Fruit fly (Drosophila melanogaster) whole organism, embryonic: ENCODE results near the gene CG34348.

Experiments
- Abd-B ChIP-seq: fragments of 200-800 bp; sonication (Bioruptor generic); optimal IDR thresholded peaks from 2 replicates; lab custom pipeline; 2018; ENCODE audit warnings: missing biosample characterization, mild to moderate bottlenecking, missing genetic modification characterization, moderate library complexity
- Ada2b ChIP-seq: fragments of 200-800 bp; sonication (Bioruptor generic); IDR thresholded peaks from 2 replicates; pipeline ENCODE4 v1.3.6; 2022; ENCODE audit warnings: missing biosample characterization, missing genetic modification characterization
- Aef1 ChIP-seq: fragments of 200-800 bp; sonication (Bioruptor generic); IDR thresholded peaks from 3 replicates; pipeline ENCODE4 v1.3.6; 2022; ENCODE audit warnings: missing biosample characterization, missing genetic modification characterization
- CG14050 ChIP-seq: fragments of 200-800 bp; sonication (Bioruptor generic); IDR thresholded peaks from 3 replicates; pipeline ENCODE4 v1.3.6; 2022; ENCODE audit warnings: missing biosample characterization, missing genetic modification characterization
- CG14441 ChIP-seq: fragments of 200-800 bp; sonication (Bioruptor generic); IDR thresholded peaks from 2 replicates; pipeline ENCODE4 v1.3.6; 2022; ENCODE audit warnings: missing biosample characterization, missing genetic modification characterization
- CG14667 ChIP-seq: fragments of 200-800 bp; sonication (Bioruptor generic); IDR thresholded peaks from 2 replicates; pipeline ENCODE4 v1.3.6; 2022; ENCODE audit warnings: missing biosample characterization, missing genetic modification characterization
- CG16815 ChIP-seq: fragments of 200-800 bp; sonication (Bioruptor generic); optimal IDR thresholded peaks from 3 replicates; lab custom pipeline; 2017; ENCODE audit warnings: missing biosample characterization, mild to moderate bottlenecking, missing genetic modification characterization
- CG17802 ChIP-seq: fragments of 200-800 bp; sonication (Bioruptor generic); optimal IDR thresholded peaks from 2 replicates; lab custom pipeline; 2018; ENCODE audit warnings: missing biosample characterization, mild to moderate bottlenecking, missing genetic modification characterization, moderate library complexity
- CG31224 ChIP-seq: fragments of 200-800 bp; sonication (Bioruptor generic); IDR thresholded peaks from 2 replicates; pipeline ENCODE4 v1.3.6; 2022; ENCODE audit warnings: missing biosample characterization, missing genetic modification characterization
- CG31441 ChIP-seq: fragments of 200-800 bp; sonication (Bioruptor generic); IDR thresholded peaks from 2 replicates; pipeline ENCODE4 v1.3.6; 2022; ENCODE audit warnings: missing biosample characterization, missing genetic modification characterization
- CG32532 ChIP-seq: fragments of 200-800 bp; sonication (Bioruptor generic); IDR thresholded peaks from 2 replicates; pipeline ENCODE4 v1.3.6; 2022; ENCODE audit warnings: missing biosample characterization, missing genetic modification characterization
- CG32772 ChIP-seq: fragments of 200-800 bp; sonication (Bioruptor generic); IDR thresholded peaks from 2 replicates; pipeline ENCODE4 v1.3.6; 2022; ENCODE audit warnings: missing biosample characterization, missing genetic modification characterization
- CG3407 ChIP-seq: fragments of 200-800 bp; sonication (Bioruptor generic); optimal IDR thresholded peaks from 2 replicates; lab custom pipeline; 2018; ENCODE audit warnings: missing biosample characterization, mild to moderate bottlenecking, missing genetic modification characterization
- CG34422 ChIP-seq: fragments of 200-800 bp; sonication (Bioruptor generic); IDR thresholded peaks from 3 replicates; pipeline ENCODE4 v1.3.6; 2022; ENCODE audit warnings: missing biosample characterization, missing genetic modification characterization
- CG5245 ChIP-seq: fragments of 200-800 bp; sonication (Bioruptor generic); optimal IDR thresholded peaks from 3 replicates; lab custom pipeline; 2016; ENCODE audit warnings: missing biosample characterization, missing genetic modification characterization
- CG6175 ChIP-seq: fragments of 200-800 bp; sonication (Bioruptor generic); IDR thresholded peaks from 3 replicates; pipeline ENCODE4 v1.3.6; 2022; ENCODE audit warnings: missing biosample characterization, missing genetic modification characterization
- CG6689 ChIP-seq: fragments of 200-800 bp; sonication (Bioruptor generic); IDR thresholded peaks from 2 replicates; pipeline ENCODE4 v1.3.6; 2022; ENCODE audit warnings: missing biosample characterization, missing genetic modification characterization
- CG7987 ChIP-seq: fragments of 200-800 bp; sonication (Bioruptor generic); optimal IDR thresholded peaks from 2 replicates; lab custom pipeline; 2018; ENCODE audit warnings: missing biosample characterization, mild to moderate bottlenecking, missing genetic modification characterization, moderate library complexity
- CG8281 ChIP-seq: fragments of 200-800 bp; sonication (Bioruptor generic); optimal IDR thresholded peaks from 2 replicates; lab custom pipeline; 2018; ENCODE audit warnings: missing biosample characterization, mild to moderate bottlenecking, missing genetic modification characterization, moderate library complexity
- CG9215 ChIP-seq: fragments of 200-800 bp; sonication (Bioruptor generic); IDR thresholded peaks from 2 replicates; pipeline ENCODE4 v1.3.6; 2022; ENCODE audit warnings: missing biosample characterization, missing genetic modification characterization
- CG9727 ChIP-seq: fragments of 200-800 bp; sonication (Bioruptor generic); optimal IDR thresholded peaks from 3 replicates; lab custom pipeline; 2017; ENCODE audit warnings: missing biosample characterization, mild to moderate bottlenecking, missing genetic modification characterization
- D19A ChIP-seq: fragments of 200-800 bp; optimal IDR thresholded peaks from 3 replicates; lab custom pipeline; 2019; ENCODE audit warnings: missing biosample characterization, mild to moderate bottlenecking, missing genetic modification characterization, moderate library complexity
- Elba2 ChIP-seq: fragments of 200-800 bp; sonication (Bioruptor generic); optimal IDR thresholded peaks from 3 replicates; lab custom pipeline; 2016; ENCODE audit warnings: missing biosample characterization, missing genetic modification characterization
- Gsc ChIP-seq: fragments of 200-800 bp; sonication (Bioruptor generic); IDR thresholded peaks from 2 replicates; pipeline ENCODE4 v1.3.6; 2022; ENCODE audit warnings: missing biosample characterization, missing genetic modification characterization
- Jarid2 ChIP-seq: fragments of 200-800 bp; sonication (Bioruptor generic); optimal IDR thresholded peaks from 3 replicates; lab custom pipeline; 2017; ENCODE audit warnings: mild to moderate bottlenecking, missing biosample characterization, missing genetic modification reagents, missing genetic modification characterization
- MTF-1 ChIP-seq: fragments of 200-800 bp; sonication (Bioruptor generic); optimal IDR thresholded peaks from 2 replicates; lab custom pipeline; 2018; ENCODE audit warnings: missing biosample characterization, mild to moderate bottlenecking, missing genetic modification characterization, borderline replicate concordance
- Med ChIP-seq: fragments of 200-800 bp; sonication (Bioruptor generic); peaks from one replicate; lab custom pipeline; 2016; ENCODE audit warnings: missing biosample characterization, missing genetic modification characterization, mild to moderate bottlenecking, inconsistent platforms, moderate library complexity
- Poxn ChIP-seq: fragments of 200-800 bp; sonication (Bioruptor generic); IDR thresholded peaks from 2 replicates; pipeline ENCODE4 v1.3.6; 2022; ENCODE audit warnings: missing biosample characterization, missing genetic modification characterization
- Six4 ChIP-seq: fragments of 200-800 bp; sonication (Bioruptor generic); optimal IDR thresholded peaks from 2 replicates; lab custom pipeline; 2016; ENCODE audit warnings: missing biosample characterization, missing genetic modification characterization
- Taf1 ChIP-seq: fragments of 200-800 bp; sonication (Bioruptor generic); IDR thresholded peaks from 2 replicates; pipeline ENCODE4 v1.3.6; 2022; ENCODE audit warnings: missing biosample characterization, missing genetic modification characterization
- al ChIP-seq: fragments of 200-800 bp; sonication (Bioruptor generic); IDR thresholded peaks from 2 replicates; pipeline ENCODE4 v1.3.6; 2022; ENCODE audit warnings: missing biosample characterization, missing genetic modification characterization
- ap ChIP-seq: fragments of 200-800 bp; sonication (Bioruptor generic); IDR thresholded peaks from 2 replicates; pipeline ENCODE4 v1.3.6; 2022; ENCODE audit warnings: missing biosample characterization, missing genetic modification characterization
- ara ChIP-seq: fragments of 200-800 bp; sonication (Bioruptor generic); IDR thresholded peaks from 2 replicates; pipeline ENCODE4 v1.3.6; 2022; ENCODE audit warnings: missing biosample characterization, missing genetic modification characterization
- az2 ChIP-seq: fragments of 200-800 bp; sonication (Bioruptor generic); optimal IDR thresholded peaks from 3 replicates; lab custom pipeline; 2016; ENCODE audit warnings: missing biosample characterization, missing genetic modification characterization
- bcd ChIP-seq: fragments of 200-800 bp; sonication (Bioruptor generic); optimal IDR thresholded peaks from 2 replicates; lab custom pipeline; 2017; ENCODE audit warnings: missing biosample characterization, mild to moderate bottlenecking, missing genetic modification characterization
- chm ChIP-seq: fragments of 200-800 bp; sonication (Bioruptor generic); IDR thresholded peaks from 2 replicates; pipeline ENCODE4 v1.3.6; 2022; ENCODE audit warnings: missing biosample characterization, missing genetic modification characterization
- dati ChIP-seq: fragments of 200-800 bp; sonication (Bioruptor generic); IDR thresholded peaks from 2 replicates; pipeline ENCODE4 v1.3.6; 2022; ENCODE audit warnings: missing biosample characterization, missing genetic modification characterization
- ems ChIP-seq: fragments of 200-800 bp; sonication (Bioruptor generic); optimal IDR thresholded peaks from 3 replicates; lab custom pipeline; 2016; ENCODE audit warnings: missing biosample characterization, missing genetic modification characterization
- fd102C ChIP-seq: fragments of 200-800 bp; sonication (Bioruptor generic); optimal IDR thresholded peaks from 2 replicates; lab custom pipeline; 2018; ENCODE audit warnings: missing biosample characterization, mild to moderate bottlenecking, missing genetic modification characterization, moderate library complexity
- fd3F ChIP-seq: fragments of 200-800 bp; sonication (Bioruptor generic); optimal IDR thresholded peaks from 2 replicates; lab custom pipeline; 2018; ENCODE audit warnings: missing biosample characterization, mild to moderate bottlenecking, missing genetic modification characterization, moderate library complexity
- hbn ChIP-seq: fragments of 200-800 bp; sonication (Bioruptor generic); IDR thresholded peaks from 2 replicates; pipeline ENCODE4 v1.3.6; 2022; ENCODE audit warnings: missing biosample characterization, missing genetic modification characterization; ENCODE audit not compliant: partially characterized antibody
- jigr1 ChIP-seq: fragments of 200-800 bp; sonication (Bioruptor generic); IDR thresholded peaks from 3 replicates; pipeline ENCODE4 v1.3.6; 2022; ENCODE audit warnings: missing biosample characterization, missing genetic modification characterization
- lola ChIP-seq, 3 experiments: fragments of >200 bp in 2 of 3; fragments of 200-800 bp in 1 of 3; sonication (Bioruptor generic) in 1 of 3; optimal IDR thresholded peaks; 2 replicates each; lab custom pipeline; 2017 to 2019; ENCODE audit warnings: missing biosample characterization in 3 of 3, missing genetic modification characterization in 3 of 3, mild to moderate bottlenecking in 1 of 3, moderate library complexity in 1 of 3
- nom ChIP-seq: fragments of 200-800 bp; sonication (Bioruptor generic); optimal IDR thresholded peaks from 2 replicates; lab custom pipeline; 2017; ENCODE audit warnings: missing biosample characterization, missing genetic modification characterization, mild to moderate bottlenecking, moderate library complexity, missing genetic modification reagents
- prd ChIP-seq, 3 experiments: fragments of >200 bp in 2 of 3; fragments of 200-800 bp in 1 of 3; sonication (Bioruptor generic) in 1 of 3; optimal IDR thresholded peaks in 2 of 3; IDR thresholded peaks in 1 of 3; 2 replicates in 2 of 3; 3 replicates in 1 of 3; pipeline versions ENCODE4 v1.3.6 to Lab custom; 2017 to 2022; ENCODE audit warnings: missing biosample characterization in 1 of 3, missing genetic modification characterization in 1 of 3
- ranshi ChIP-seq: fragments of 200-800 bp; sonication (Bioruptor generic); IDR thresholded peaks from 2 replicates; pipeline ENCODE4 v1.3.6; 2022; ENCODE audit warnings: missing biosample characterization, missing genetic modification characterization
- rib ChIP-seq: fragments of 200-800 bp; sonication (Bioruptor generic); IDR thresholded peaks from 2 replicates; pipeline ENCODE4 v1.3.6; 2022; ENCODE audit warnings: missing biosample characterization, missing genetic modification characterization
- run ChIP-seq: fragments of 200-800 bp; sonication (Bioruptor generic); optimal IDR thresholded peaks from 3 replicates; lab custom pipeline; 2018; ENCODE audit warnings: missing biosample characterization, mild to moderate bottlenecking, missing genetic modification characterization
- ssp ChIP-seq: fragments of 200-800 bp; sonication (Bioruptor generic); IDR thresholded peaks from 2 replicates; pipeline ENCODE4 v1.3.6; 2022; ENCODE audit warnings: missing biosample characterization, missing genetic modification characterization
- trh ChIP-seq: fragments of 200-800 bp; sonication (Bioruptor generic); optimal IDR thresholded peaks from 2 replicates; lab custom pipeline; 2016; ENCODE audit warnings: missing biosample characterization, missing genetic modification characterization

CG34348 gene

dm6 chrX:11370792-11371191 lies 31.1 kb downstream of the CG34348 start (continued):
- peak; percentile 39; the same call in 1 of the 3 replicates for TF ChIP-seq CG14050
- no peak for TF ChIP-seq lola (GFP tag; optimal IDR thresholded peaks at IDR 0.05; lab: Kevin White, UChicago)
- TF ChIP-seq CG6175 (GFP tag; lab: Robert Waterston, UW) = 0 out of 3 replicates have a peak, but pooled peaks have one; percentile 28
- TF ChIP-seq fd3F (GFP tag; lab: Kevin White, UChicago) = no peak
- peak; percentile 9; the same call in 1 of the 2 replicates for TF ChIP-seq ssp (GFP tag; lab: Robert Waterston, UW)
- no peak for TF ChIP-seq Jarid2 (GFP tag; lab: Kevin White, UChicago)
- TF ChIP-seq MTF-1 (GFP tag; lab: Kevin White, UChicago) = no peak
- TF ChIP-seq CG31441 (GFP tag; lab: Robert Waterston, UW) = 0 out of 2 replicates have a peak, but pooled peaks have one; percentile 10
- no peak for TF ChIP-seq dati (GFP tag; lab: Robert Waterston, UW)
- no peak for TF ChIP-seq CG16815 (GFP tag; lab: Kevin White, UChicago)
- TF ChIP-seq CG34422 (GFP tag; lab: Robert Waterston, UW) = peak; percentile 40; the same call in 1 of the 3 replicates
- no peak for TF ChIP-seq run (tag; lab: Kevin White, UChicago)
- TF ChIP-seq CG6689 (GFP tag; lab: Robert Waterston, UW) = peak; percentile 21; the same call in 1 of the 2 replicates
- no peak for TF ChIP-seq Gsc
- peak; percentile 31; the same call in 1 of the 2 replicates for TF ChIP-seq CG31224 (GFP tag; lab: Robert Waterston, UW)
- TF ChIP-seq az2 (GFP tag; lab: Kevin White, UChicago) = no peak
- TF ChIP-seq CG17802 (tag; lab: Kevin White, UChicago) = no peak
- 0 out of 2 replicates have a peak, but pooled peaks have one; percentile 14 for TF ChIP-seq CG9215 (GFP tag; lab: Robert Waterston, UW)
- TF ChIP-seq fd102C = no peak
- TF ChIP-seq CG9727 (GFP tag; lab: Kevin White, UChicago) = peak; percentile 38
- TF ChIP-seq CG32772 = peak; percentile 30; the same call in 1 of the 2 replicates
- TF ChIP-seq Aef1 (GFP tag; lab: Robert Waterston, UW) = no peak
- TF ChIP-seq D19A = no peak
- peak; percentile 40; the same call in 1 of the 2 replicates for TF ChIP-seq al (GFP tag; lab: Robert Waterston, UW)
- TF ChIP-seq Poxn (GFP tag; lab: Robert Waterston, UW) = no peak; the same call in 1 of the 2 replicates
- no peak for TF ChIP-seq Elba2 (GFP tag; lab: Kevin White, UChicago)
- peak; percentile 74 for TF ChIP-seq Med
- no peak for TF ChIP-seq CG8281
- TF ChIP-seq rib (GFP tag; lab: Robert Waterston, UW) = 0 out of 2 replicates have a peak, but pooled peaks have one; percentile 35
- TF ChIP-seq CG7987 (GFP tag; lab: Kevin White, UChicago) = no peak
- TF ChIP-seq ap (GFP tag; lab: Robert Waterston, UW) = 0 out of 2 replicates have a peak, but pooled peaks have one; percentile 15
- TF ChIP-seq prd (optimal IDR thresholded peaks at IDR 0.05; lab: Kevin White, UChicago) = no peak
- peak; percentile 70 for TF ChIP-seq prd (GFP tag; IDR thresholded peaks at IDR 0.05; lab: Robert Waterston, UW)
- 0 out of 2 replicates have a peak, but pooled peaks have one; percentile 29 for TF ChIP-seq CG14667
- no peak for TF ChIP-seq nom
- TF ChIP-seq ranshi (GFP tag; lab: Robert Waterston, UW) = 0 out of 2 replicates have a peak, but pooled peaks have one; percentile 41
- TF ChIP-seq CG3407 = no peak
- peak; percentile 44; the same call in 1 of the 2 replicates for TF ChIP-seq Ada2b
- peak; percentile 15 for TF ChIP-seq bcd (GFP tag; lab: Kevin White, UChicago)
- TF ChIP-seq ara (GFP tag; lab: Robert Waterston, UW) = no peak
- TF ChIP-seq Six4 = no peak
- peak; percentile 54; the same call in 1 of the 2 replicates for TF ChIP-seq Taf1 (GFP tag; lab: Robert Waterston, UW)
- no peak for TF ChIP-seq chm
- TF ChIP-seq CG32532 (GFP tag; lab: Robert Waterston, UW) = peak; percentile 57
- peak; percentile 51 for TF ChIP-seq CG14441 (GFP tag; lab: Robert Waterston, UW)
- no peak for TF ChIP-seq CG5245
- 0 out of 3 replicates have a peak, but pooled peaks have one; percentile 15 for TF ChIP-seq jigr1 (GFP tag; lab: Robert Waterston, UW)
- no peak for TF ChIP-seq ems (GFP tag; lab: Kevin White, UChicago)
- peak; percentile 25 for TF ChIP-seq Abd-B (GFP tag; lab: Kevin White, UChicago)
- no peak for TF ChIP-seq trh (GFP tag; lab: Kevin White, UChicago)
- no peak for TF ChIP-seq hbn
